Fruit fly (Drosophila melanogaster): ENCODE data around the gene CG12496.
A peak's percentile ranks its signal among the peaks of the same experiment; 100 is the strongest.

CG12496 gene

dm6 chrX:2434913-2435312 lies 24.2 kb upstream of the CG12496 start:
- no peak for TF ChIP-seq Dif (GFP tag; optimal IDR thresholded peaks at IDR 0.05; ENCODE audit: partially characterized antibody)
- no peak for TF ChIP-seq h (GFP tag; optimal IDR thresholded peaks at IDR 0.05)
- TF ChIP-seq sage (GFP tag; optimal IDR thresholded peaks at IDR 0.05), result no peak
- no peak for TF ChIP-seq HLH106 (tag; optimal IDR thresholded peaks at IDR 0.05)
- no peak for TF ChIP-seq Dfd (GFP tag; optimal IDR thresholded peaks at IDR 0.05)
- no peak for TF ChIP-seq fru (GFP tag; optimal IDR thresholded peaks at IDR 0.05)
- no peak for TF ChIP-seq Hnf4 (GFP tag; optimal IDR thresholded peaks at IDR 0.05)
- no peak for TF ChIP-seq CG9705 (GFP tag; optimal IDR thresholded peaks at IDR 0.05)
- no peak for TF ChIP-seq tai (GFP tag; optimal IDR thresholded peaks at IDR 0.05)
- TF ChIP-seq ey (GFP tag; optimal IDR thresholded peaks at IDR 0.05), result no peak
- TF ChIP-seq woc (GFP tag; optimal IDR thresholded peaks at IDR 0.05), result no peak
- TF ChIP-seq dmrt93B (GFP tag; optimal IDR thresholded peaks at IDR 0.05), result no peak
- TF ChIP-seq dsf (GFP tag; optimal IDR thresholded peaks at IDR 0.05; ENCODE audit: borderline replicate concordance), result no peak
- TF ChIP-seq CG32264 (GFP tag; optimal IDR thresholded peaks at IDR 0.05), result no peak

- TF ChIP-seq Dfd (GFP tag; optimal IDR thresholded peaks at IDR 0.05) (no peak), tai (GFP tag; optimal IDR thresholded peaks at IDR 0.05) (no peak), foxo (GFP tag; optimal IDR thresholded peaks at IDR 0.05) (no peak), OdsH (GFP tag; optimal IDR thresholded peaks at IDR 0.05) (no peak), Rel (GFP tag; optimal IDR thresholded peaks at IDR 0.05) (no peak), Rel (tag; optimal IDR thresholded peaks at IDR 0.05) (no peak), h (GFP tag; optimal IDR thresholded peaks at IDR 0.05) (no peak), Sp1 (GFP tag; optimal IDR thresholded peaks at IDR 0.05) (no peak), ey (GFP tag; optimal IDR thresholded peaks at IDR 0.05) (no peak), CrebA (GFP tag; optimal IDR thresholded peaks at IDR 0.05; ENCODE audit: borderline replicate concordance) (no peak), rgr (GFP tag; optimal IDR thresholded peaks at IDR 0.05) (no peak), dl (GFP tag; optimal IDR thresholded peaks at IDR 0.05; ENCODE audit: insufficient read depth in 1 of 2, partially characterized antibody in 2 of 2) (no peak), Hr78 (GFP tag; optimal IDR thresholded peaks at IDR 0.05) (no peak)
Measured at dm6 chrX:2428903-2429302, 18.2 kb upstream of the CG12496 start, which contains the start of gene gt. gt (minus strand) TSS chrX:2428967.

DNA sequence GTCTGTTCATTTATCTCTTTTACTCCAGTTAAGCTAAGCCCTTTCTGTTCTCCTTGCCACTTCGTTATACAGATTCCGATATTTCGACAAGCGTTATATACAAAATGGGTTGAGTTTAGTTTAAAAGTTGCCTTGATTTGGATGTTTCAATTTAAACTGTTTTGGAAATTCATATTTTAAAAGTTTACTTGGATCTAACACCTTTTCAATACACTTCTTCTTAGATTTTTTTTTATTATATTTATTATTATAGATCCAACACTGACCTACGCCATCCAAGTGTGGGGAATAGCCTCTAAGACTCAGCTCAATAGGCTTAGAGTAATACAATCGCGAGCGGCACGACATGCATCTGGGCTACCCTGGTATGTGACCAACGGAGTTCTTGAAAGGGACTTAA lies 15.1 kb upstream of the CG12496 start, which contains the start of gene CG32797:
Gene CG32797 (minus strand): TSS at position 101 of the 400 bp plus-strand sequence.
- TF ChIP-seq rgr (GFP tag; optimal IDR thresholded peaks at IDR 0.05) (no peak), jim (GFP tag; optimal IDR thresholded peaks at IDR 0.05) (no peak), brk (GFP tag; optimal IDR thresholded peaks at IDR 0.05) (no peak), h (GFP tag; optimal IDR thresholded peaks at IDR 0.05) (no peak), Myc (optimal IDR thresholded peaks at IDR 0.05) (no peak), HLH106 (tag; optimal IDR thresholded peaks at IDR 0.05) (no peak), CrebA (GFP tag; optimal IDR thresholded peaks at IDR 0.05; ENCODE audit: borderline replicate concordance) (no peak), dsf (GFP tag; optimal IDR thresholded peaks at IDR 0.05; ENCODE audit: borderline replicate concordance) (no peak), Dfd (GFP tag; optimal IDR thresholded peaks at IDR 0.05) (no peak)

DNA sequence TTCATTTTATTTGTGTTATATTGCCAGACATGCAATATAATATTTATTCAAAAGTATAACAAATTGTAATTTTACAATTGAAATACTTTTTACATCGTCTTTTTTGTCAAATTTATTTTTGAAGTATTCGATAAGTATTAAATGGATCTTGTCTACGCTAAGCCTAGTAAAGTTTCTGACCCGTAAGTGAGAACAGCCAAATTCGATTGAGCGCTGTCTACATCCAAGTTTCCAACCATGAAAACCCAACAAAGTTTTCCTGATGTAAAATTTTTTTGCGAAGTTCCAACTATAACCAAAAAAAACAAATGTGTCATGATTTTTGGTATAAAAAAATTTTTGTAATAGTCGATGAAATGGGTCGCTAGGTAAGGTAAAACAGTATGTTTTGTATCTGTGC lies 8.8 kb upstream of the CG12496 start:
- no peak for TF ChIP-seq GATAd (GFP tag; optimal IDR thresholded peaks at IDR 0.05)
- peak; percentile 68 for TF ChIP-seq Myc (optimal IDR thresholded peaks at IDR 0.05)

dm6 chrX:2408675-2409163 lies 2.0 kb downstream of the CG12496 start:
- no peak for TF ChIP-seq Hr78 (GFP tag; optimal IDR thresholded peaks at IDR 0.05)
- TF ChIP-seq Dfd (GFP tag; optimal IDR thresholded peaks at IDR 0.05), result no peak
- TF ChIP-seq Hr83 (GFP tag; optimal IDR thresholded peaks at IDR 0.05; ENCODE audit: poor library complexity, severe bottlenecking), result no peak
- no peak for TF ChIP-seq jim (GFP tag; optimal IDR thresholded peaks at IDR 0.05)
- no peak for TF ChIP-seq psq (GFP tag; optimal IDR thresholded peaks at IDR 0.05)
- no peak for TF ChIP-seq Rel (GFP tag; optimal IDR thresholded peaks at IDR 0.05)
- no peak for TF ChIP-seq Rel (tag; optimal IDR thresholded peaks at IDR 0.05)
- TF ChIP-seq Vsx2 (GFP tag; optimal IDR thresholded peaks at IDR 0.05; ENCODE audit: partially characterized antibody), result no peak
- TF ChIP-seq dsf (GFP tag; optimal IDR thresholded peaks at IDR 0.05; ENCODE audit: borderline replicate concordance), result no peak
- TF ChIP-seq sv (GFP tag; optimal IDR thresholded peaks at IDR 0.05), result no peak
- TF ChIP-seq HLH106 (tag; optimal IDR thresholded peaks at IDR 0.05), result no peak
- TF ChIP-seq CG32264 (GFP tag; optimal IDR thresholded peaks at IDR 0.05), result no peak
- no peak for TF ChIP-seq br (GFP tag; optimal IDR thresholded peaks at IDR 0.05)
- TF ChIP-seq fru (GFP tag; optimal IDR thresholded peaks at IDR 0.05), result no peak
- TF ChIP-seq Abd-B (GFP tag; optimal IDR thresholded peaks at IDR 0.05), result no peak
- no peak for TF ChIP-seq CG9705 (GFP tag; optimal IDR thresholded peaks at IDR 0.05)
- TF ChIP-seq lola (GFP tag; optimal IDR thresholded peaks at IDR 0.05), result no peak
- no peak for TF ChIP-seq GATAd (GFP tag; optimal IDR thresholded peaks at IDR 0.05)
- no peak for TF ChIP-seq CrebA (GFP tag; optimal IDR thresholded peaks at IDR 0.05; ENCODE audit: borderline replicate concordance)
- no peak for TF ChIP-seq Mio (GFP tag; optimal IDR thresholded peaks at IDR 0.05)

Data from whole organism, wandering third instar larva.